Worm (Caenorhabditis elegans) whole organism, late embryonic: ENCODE results near the gene srw-127.

Experiments
- T23F11.4 ChIP-seq: fragments of 200-800 bp; sonication (Bioruptor generic); optimal IDR thresholded peaks from 2 replicates; lab custom pipeline; 2018; ENCODE audit warnings: mild to moderate bottlenecking, missing genetic modification characterization, missing compliant biosample characterization
- ama-1 ChIP-seq: fragments of 150-350 bp; optimal IDR thresholded peaks from 2 replicates; lab custom pipeline; 2014
- ceh-14 ChIP-seq: sonication (generic microtip); optimal IDR thresholded peaks from 2 replicates; lab custom pipeline; 2016; ENCODE audit warnings: missing genotype, missing genetic modification characterization, missing compliant biosample characterization
- ceh-18 ChIP-seq: sonication (generic microtip); optimal IDR thresholded peaks from 2 replicates; lab custom pipeline; 2016; ENCODE audit warnings: missing genetic modification characterization, missing compliant biosample characterization
- ceh-45 ChIP-seq: fragments of 200-800 bp; sonication (Bioruptor generic); IDR thresholded peaks from 2 replicates; pipeline ENCODE4 v1.3.6; 2022; ENCODE audit warnings: missing genetic modification reagents, missing genetic modification characterization, missing compliant biosample characterization
- nfya-1 ChIP-seq: sonication (generic microtip); optimal IDR thresholded peaks from 2 replicates; lab custom pipeline; 2017; ENCODE audit warnings: missing genetic modification characterization, mild to moderate bottlenecking, missing compliant biosample characterization, antibody characterized with exemption, moderate library complexity
- ttx-3 ChIP-seq: sonication (generic microtip); optimal IDR thresholded peaks from 2 replicates; lab custom pipeline; 2016; ENCODE audit warnings: missing genetic modification reagents, missing genetic modification characterization, missing compliant biosample characterization

ce11 chrV:7050153-7050552, 37.4 kb downstream of the srw-127 start:
- no peak for TF ChIP-seq ttx-3 (tag; lab: Kevin White, UChicago)
- TF ChIP-seq ceh-45 (GFP tag; lab: Robert Waterston, UW) = no peak
- no peak for TF ChIP-seq ceh-14
- no peak for TF ChIP-seq ceh-18 (tag; lab: Kevin White, UChicago)
- TF ChIP-seq nfya-1 = no peak
- no peak for TF ChIP-seq ama-1 (lab: Kevin White, UChicago)
- TF ChIP-seq T23F11.4 (GFP tag; lab: Kevin White, UChicago) = no peak
